Worm (Caenorhabditis elegans) whole organism, L2 larva: ENCODE results near the gene srab-25.
A peak's percentile ranks its signal among the peaks of the same experiment; 100 is the strongest.

Experiments
- ama-1 ChIP-seq: fragments of 150-350 bp; optimal IDR thresholded peaks from 2 replicates; lab custom pipeline; 2018; ENCODE audit warnings: inconsistent platforms
- lin-13 ChIP-seq: fragments of 150-350 bp; optimal IDR thresholded peaks from 2 replicates; lab custom pipeline; 2014; ENCODE audit warnings: missing biosample characterization, missing genetic modification reagents, missing genetic modification characterization
- lsy-2 ChIP-seq, 2 experiments: fragments of 150-350 bp in 1 of 2; sonication (generic microtip) in 1 of 2; optimal IDR thresholded peaks; 2 replicates each; lab custom pipeline; 2014 to 2017; ENCODE audit warnings: missing biosample characterization in 2 of 2, missing genetic modification characterization in 2 of 2
- mab-5 ChIP-seq: fragments of 150-350 bp; optimal IDR thresholded peaks from 2 replicates; lab custom pipeline; 2014; ENCODE audit warnings: missing biosample characterization, missing genetic modification characterization
- unc-62 ChIP-seq: fragments of 150-350 bp; optimal IDR thresholded peaks from 2 replicates; lab custom pipeline; 2014; ENCODE audit warnings: missing biosample characterization, missing genetic modification reagents, missing genetic modification characterization
- zag-1 ChIP-seq: fragments of 150-350 bp; optimal IDR thresholded peaks from 2 replicates; lab custom pipeline; 2014; ENCODE audit warnings: missing biosample characterization, missing genetic modification characterization
- ztf-4 ChIP-seq: fragments of 150-350 bp; optimal IDR thresholded peaks from 2 replicates; lab custom pipeline; 2014; ENCODE audit warnings: missing biosample characterization, missing genetic modification characterization

DNA sequence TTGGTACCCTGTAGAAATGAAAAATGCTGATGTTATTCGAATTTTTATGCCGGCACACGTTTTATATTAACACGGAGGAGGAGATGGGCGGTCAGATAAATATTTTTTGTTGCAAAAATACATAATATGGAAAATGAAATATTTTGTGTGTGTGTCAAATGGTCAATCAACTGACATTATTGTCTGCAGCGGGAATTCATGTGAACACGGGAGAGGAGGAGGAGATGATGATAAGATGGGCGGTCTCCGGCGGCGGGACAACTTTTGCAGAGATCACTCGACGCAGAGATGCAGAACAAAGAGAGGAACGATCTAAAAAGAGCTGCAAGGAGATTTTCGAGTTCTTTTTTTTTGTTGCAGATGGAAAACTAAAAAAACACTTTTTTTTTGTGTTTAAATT is 30.8 kb upstream of the srab-25 start, which contains the start of gene dhs-13:
- TF ChIP-seq lin-13 (GFP tag; lab: Kevin White, UChicago) (no peak), ama-1 (lab: Kevin White, UChicago) (no peak), mab-5 (tag; lab: Kevin White, UChicago) (no peak), lsy-2 (tag; optimal IDR thresholded peaks at IDR 0.05; lab: Kevin White, UChicago) (peak in 1 of 2 experiments; percentile 5), unc-62 (no peak), ztf-4 (tag; lab: Kevin White, UChicago) (no peak), zag-1 (tag; lab: Kevin White, UChicago) (no peak)
